Fruit fly (Drosophila melanogaster) whole organism, pupa: ENCODE measurements around the gene Tet.
A peak's percentile ranks its signal among the peaks of the same experiment; 100 is the strongest.

Experiments
- CG10348 ChIP-seq: fragments of 200-800 bp; sonication (Bioruptor generic); IDR thresholded peaks from 2 replicates; pipeline ENCODE4 v1.3.6; 2022; ENCODE audit warnings: missing biosample characterization, missing genetic modification characterization
- CG12605 ChIP-seq: fragments of 200-800 bp; sonication (Bioruptor generic); IDR thresholded peaks from 2 replicates; pipeline ENCODE4 v1.3.6; 2022; ENCODE audit warnings: missing biosample characterization, missing genetic modification characterization
- CG13204 ChIP-seq: fragments of 200-800 bp; sonication (Bioruptor generic); optimal IDR thresholded peaks from 2 replicates; lab custom pipeline; 2018; ENCODE audit warnings: missing biosample characterization, mild to moderate bottlenecking, missing genetic modification characterization, moderate library complexity
- CG14655 ChIP-seq: fragments of 200-800 bp; sonication (Bioruptor generic); optimal IDR thresholded peaks from 3 replicates; lab custom pipeline; 2017; ENCODE audit warnings: mild to moderate bottlenecking, missing biosample characterization, missing genetic modification reagents, missing genetic modification characterization
- CG15710 ChIP-seq: fragments of 200-800 bp; sonication (Bioruptor generic); optimal IDR thresholded peaks from 2 replicates; lab custom pipeline; 2018; ENCODE audit warnings: missing biosample characterization, mild to moderate bottlenecking, missing genetic modification characterization, moderate library complexity
- CG17806 ChIP-seq: fragments of 200-800 bp; sonication (Bioruptor generic); optimal IDR thresholded peaks from 2 replicates; lab custom pipeline; 2018; ENCODE audit warnings: missing biosample characterization, mild to moderate bottlenecking, missing genetic modification characterization, moderate library complexity
- CG32121 ChIP-seq: fragments of 200-800 bp; sonication (Bioruptor generic); IDR thresholded peaks from 2 replicates; pipeline ENCODE4 v1.3.6; 2022; ENCODE audit warnings: missing biosample characterization, missing genetic modification characterization
- CG34367 ChIP-seq: fragments of 200-800 bp; sonication (Bioruptor generic); optimal IDR thresholded peaks from 2 replicates; lab custom pipeline; 2018; ENCODE audit warnings: missing biosample characterization, mild to moderate bottlenecking, missing genetic modification characterization
- CG4496 ChIP-seq: fragments of 200-800 bp; sonication (Bioruptor generic); IDR thresholded peaks from 3 replicates; pipeline ENCODE4 v1.3.6; 2022; ENCODE audit warnings: missing biosample characterization, missing genetic modification characterization
- CG8159 ChIP-seq: fragments of 200-800 bp; sonication (Bioruptor generic); optimal IDR thresholded peaks from 3 replicates; lab custom pipeline; 2018; ENCODE audit warnings: missing biosample characterization, mild to moderate bottlenecking, missing genetic modification characterization, moderate library complexity
- CG8301 ChIP-seq: fragments of 200-800 bp; sonication (Bioruptor generic); optimal IDR thresholded peaks from 2 replicates; lab custom pipeline; 2018; ENCODE audit warnings: missing biosample characterization, mild to moderate bottlenecking, missing genetic modification characterization
- CG9948 ChIP-seq: fragments of 200-800 bp; sonication (Bioruptor generic); optimal IDR thresholded peaks from 2 replicates; lab custom pipeline; 2018; ENCODE audit warnings: missing biosample characterization, mild to moderate bottlenecking, missing genetic modification characterization, moderate library complexity
- D1 ChIP-seq: fragments of 200-800 bp; sonication (Bioruptor generic); optimal IDR thresholded peaks from 2 replicates; lab custom pipeline; 2018; ENCODE audit warnings: missing biosample characterization, mild to moderate bottlenecking, missing genetic modification characterization, moderate library complexity
- EcR ChIP-seq: fragments of 200-800 bp; sonication (Bioruptor generic); optimal IDR thresholded peaks from 3 replicates; lab custom pipeline; 2019; ENCODE audit warnings: missing biosample characterization, missing genetic modification characterization, mild to moderate bottlenecking, moderate library complexity, missing genetic modification reagents
- Ets98B ChIP-seq: fragments of 200-800 bp; sonication (Bioruptor generic); IDR thresholded peaks from 2 replicates; pipeline ENCODE4 v1.3.6; 2022; ENCODE audit warnings: missing biosample characterization, missing genetic modification characterization
- Pif1A ChIP-seq: fragments of 200-800 bp; sonication (Bioruptor generic); optimal IDR thresholded peaks from 3 replicates; lab custom pipeline; 2016; ENCODE audit warnings: missing biosample characterization, missing genetic modification characterization
- Pif1B ChIP-seq: fragments of 200-800 bp; sonication (Bioruptor generic); optimal IDR thresholded peaks from 3 replicates; lab custom pipeline; 2016; ENCODE audit warnings: missing biosample characterization, missing genetic modification characterization
- Snoo ChIP-seq: fragments of 200-800 bp; sonication (Bioruptor generic); optimal IDR thresholded peaks from 3 replicates; lab custom pipeline; 2017; ENCODE audit warnings: missing biosample characterization, mild to moderate bottlenecking, missing genetic modification characterization, inconsistent platforms
- fd96Ca ChIP-seq: fragments of 200-800 bp; sonication (Bioruptor generic); IDR thresholded peaks from 3 replicates; pipeline ENCODE4 v1.3.6; 2022; ENCODE audit warnings: missing biosample characterization, missing genetic modification characterization
- gl ChIP-seq: fragments of 200-800 bp; sonication (Bioruptor generic); optimal IDR thresholded peaks from 2 replicates; lab custom pipeline; 2018; ENCODE audit warnings: missing biosample characterization, mild to moderate bottlenecking, missing genetic modification characterization
- rn ChIP-seq: fragments of 200-800 bp; sonication (Bioruptor generic); IDR thresholded peaks from 2 replicates; pipeline ENCODE4 v1.3.6; 2022; ENCODE audit warnings: missing biosample characterization, missing genetic modification characterization

Gene Tet

DNA sequence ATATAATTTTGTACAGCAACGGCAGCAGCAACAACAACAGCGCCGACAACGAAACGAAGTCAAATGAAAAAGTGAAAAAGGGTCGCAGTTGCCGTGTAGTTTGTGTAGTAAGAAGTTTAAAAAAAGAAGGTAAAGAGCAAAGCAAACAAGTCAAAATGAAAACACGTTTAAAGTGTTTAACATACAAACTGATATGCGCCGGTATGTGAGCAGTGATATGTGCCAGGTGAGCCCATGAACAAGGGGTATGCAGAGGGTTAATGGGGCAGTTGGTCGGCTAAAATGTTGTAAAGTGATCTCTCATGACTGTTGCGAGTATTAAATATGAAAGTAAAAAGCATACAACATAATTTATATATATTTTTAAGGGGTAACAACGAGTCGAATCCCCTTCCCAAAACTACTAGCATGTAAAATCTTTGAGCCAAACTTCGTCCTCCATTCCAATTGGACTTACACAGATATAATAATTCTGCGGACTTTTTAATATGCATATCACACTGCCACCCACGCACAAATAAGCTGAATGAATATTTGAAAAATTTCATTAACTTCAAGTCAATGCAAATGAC is 72.9 kb downstream of the Tet start:
- peak; percentile 84 for TF ChIP-seq Ets98B (GFP tag; lab: Robert Waterston, UW)
- TF ChIP-seq rn (GFP tag; lab: Robert Waterston, UW), result peak; percentile 78
- TF ChIP-seq CG4496 (GFP tag; lab: Robert Waterston, UW), result peak; percentile 93
- no peak for TF ChIP-seq CG34367 (tag; lab: Kevin White, UChicago)
- peak; percentile 87 for TF ChIP-seq CG32121 (GFP tag; lab: Robert Waterston, UW)
- TF ChIP-seq CG14655 (GFP tag; lab: Kevin White, UChicago), result peak; percentile 33
- TF ChIP-seq fd96Ca (GFP tag; lab: Robert Waterston, UW), result no peak; the same call in 1 of the 3 replicates
- TF ChIP-seq CG12605 (GFP tag; lab: Robert Waterston, UW), result peak; percentile 65
- peak; percentile 26 for TF ChIP-seq CG9948 (tag; lab: Kevin White, UChicago)
- no peak for TF ChIP-seq CG15710 (tag; lab: Kevin White, UChicago)
- TF ChIP-seq D1 (tag; lab: Kevin White, UChicago), result no peak
- peak; percentile 35 for TF ChIP-seq CG8159 (tag; lab: Kevin White, UChicago)
- TF ChIP-seq Pif1A (GFP tag; lab: Kevin White, UChicago), result peak; percentile 28
- no peak for TF ChIP-seq EcR (GFP tag; lab: Kevin White, UChicago)
- TF ChIP-seq Snoo, result peak; percentile 62
- TF ChIP-seq Pif1B (GFP tag; lab: Kevin White, UChicago), result peak; percentile 28
- TF ChIP-seq CG13204 (GFP tag; lab: Kevin White, UChicago), result no peak
- TF ChIP-seq CG8301 (tag; lab: Kevin White, UChicago), result peak; percentile 23
- peak; percentile 54 for TF ChIP-seq CG17806 (tag; lab: Kevin White, UChicago)
- no peak for TF ChIP-seq CG10348 (GFP tag; lab: Robert Waterston, UW)

DNA sequence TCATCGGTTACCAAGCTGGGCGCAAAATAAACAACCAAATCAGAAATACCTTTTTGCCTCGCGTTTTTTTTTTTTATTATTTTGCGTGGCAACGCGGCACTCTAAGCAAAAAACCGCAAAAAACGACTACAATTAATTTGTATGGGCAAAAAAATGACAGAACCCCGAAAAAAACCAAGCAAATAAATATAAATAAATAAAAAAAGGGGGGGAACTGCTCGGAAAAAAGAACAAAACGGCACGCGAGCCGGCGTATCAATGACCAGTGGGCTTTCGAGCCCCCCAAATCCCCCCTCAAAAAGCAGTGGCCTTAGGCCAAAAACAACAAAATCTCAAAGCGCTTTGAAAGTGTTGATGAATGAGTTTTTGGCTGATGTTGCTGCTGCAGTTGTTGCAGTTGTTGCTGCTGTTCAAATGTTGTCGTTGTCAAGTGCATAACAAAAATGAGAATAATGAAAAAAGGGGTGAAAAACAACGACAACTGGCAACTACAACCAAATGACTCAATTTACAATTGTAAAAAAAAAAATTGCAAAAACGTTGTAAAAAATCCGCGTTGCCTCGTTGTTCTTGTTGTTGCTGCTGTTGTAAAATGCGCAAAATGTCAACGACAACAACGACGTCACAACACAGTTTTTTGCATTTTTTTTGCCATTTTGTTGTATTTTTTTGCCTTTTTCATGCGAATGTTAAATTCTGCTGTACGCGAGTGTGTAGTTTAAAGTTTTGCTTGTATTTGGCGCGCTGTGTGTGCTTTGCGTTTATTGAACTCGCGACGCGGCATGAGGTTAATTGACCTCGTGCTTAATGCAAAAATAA is 73.6 kb downstream of the Tet start:
- TF ChIP-seq CG10348 (GFP tag; lab: Robert Waterston, UW) (no peak), rn (GFP tag; lab: Robert Waterston, UW) (no peak; the same call in 1 of the 2 replicates), CG15710 (tag; lab: Kevin White, UChicago) (peak; percentile 53), EcR (GFP tag; lab: Kevin White, UChicago) (peak; percentile 99), CG8301 (tag; lab: Kevin White, UChicago) (no peak), CG17806 (tag; lab: Kevin White, UChicago) (no peak), CG32121 (GFP tag; lab: Robert Waterston, UW) (peak; percentile 55), CG8159 (tag; lab: Kevin White, UChicago) (peak; percentile 27), CG34367 (tag; lab: Kevin White, UChicago) (peak; percentile 61), Ets98B (GFP tag; lab: Robert Waterston, UW) (peak; percentile 28), CG4496 (GFP tag; lab: Robert Waterston, UW) (peak; percentile 72), CG13204 (GFP tag; lab: Kevin White, UChicago) (peak; percentile 69), Pif1A (GFP tag; lab: Kevin White, UChicago) (peak; percentile 22), Pif1B (GFP tag; lab: Kevin White, UChicago) (no peak), gl (tag; lab: Kevin White, UChicago) (peak; percentile 82), fd96Ca (GFP tag; lab: Robert Waterston, UW) (peak; percentile 55; the same call in 1 of the 3 replicates), CG14655 (GFP tag; lab: Kevin White, UChicago) (peak; percentile 24), CG9948 (tag; lab: Kevin White, UChicago) (peak; percentile 8), D1 (tag; lab: Kevin White, UChicago) (peak; percentile 6), CG12605 (GFP tag; lab: Robert Waterston, UW) (peak; percentile 90), Snoo (no peak)
- TF ChIP-seq, all 21 proteins: peak for 15

DNA sequence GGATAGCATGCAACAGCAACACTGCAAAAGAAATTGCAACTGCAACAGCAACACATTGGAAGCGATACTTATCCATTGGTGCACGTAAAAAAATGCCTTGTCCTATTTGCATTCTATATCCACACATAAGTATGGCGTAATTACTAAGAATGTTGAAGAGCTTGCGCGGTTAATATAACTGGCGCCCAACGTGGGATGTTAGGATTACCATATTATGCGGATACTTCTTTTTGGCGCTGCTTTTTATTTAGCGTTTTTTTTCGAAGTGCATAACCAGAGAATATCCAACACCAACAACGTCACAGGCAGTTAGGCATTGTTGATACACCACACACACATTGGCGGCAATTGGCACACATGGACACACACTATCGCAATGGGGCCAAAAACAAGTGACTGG is 76.9 kb downstream of the Tet start:
- TF ChIP-seq fd96Ca (GFP tag; lab: Robert Waterston, UW) (peak; percentile 93), CG12605 (GFP tag; lab: Robert Waterston, UW) (peak; percentile 47; the same call in 1 of the 2 replicates), Ets98B (GFP tag; lab: Robert Waterston, UW) (peak; percentile 86), EcR (GFP tag; lab: Kevin White, UChicago) (no peak), Pif1A (GFP tag; lab: Kevin White, UChicago) (peak; percentile 65), gl (tag; lab: Kevin White, UChicago) (no peak), CG8159 (tag; lab: Kevin White, UChicago) (peak; percentile 16), CG9948 (tag; lab: Kevin White, UChicago) (peak; percentile 48), CG17806 (tag; lab: Kevin White, UChicago) (peak; percentile 37), CG8301 (tag; lab: Kevin White, UChicago) (peak; percentile 85), CG15710 (tag; lab: Kevin White, UChicago) (peak; percentile 42), CG10348 (GFP tag; lab: Robert Waterston, UW) (0 out of 2 replicates have a peak, but pooled peaks have one; percentile 35), rn (GFP tag; lab: Robert Waterston, UW) (peak; percentile 58), Pif1B (GFP tag; lab: Kevin White, UChicago) (peak; percentile 56), CG32121 (GFP tag; lab: Robert Waterston, UW) (peak; percentile 90), CG14655 (GFP tag; lab: Kevin White, UChicago) (peak; percentile 79), Snoo (no peak), CG13204 (GFP tag; lab: Kevin White, UChicago) (no peak), CG4496 (GFP tag; lab: Robert Waterston, UW) (peak; percentile 91), D1 (tag; lab: Kevin White, UChicago) (no peak), CG34367 (tag; lab: Kevin White, UChicago) (peak; percentile 4)

DNA sequence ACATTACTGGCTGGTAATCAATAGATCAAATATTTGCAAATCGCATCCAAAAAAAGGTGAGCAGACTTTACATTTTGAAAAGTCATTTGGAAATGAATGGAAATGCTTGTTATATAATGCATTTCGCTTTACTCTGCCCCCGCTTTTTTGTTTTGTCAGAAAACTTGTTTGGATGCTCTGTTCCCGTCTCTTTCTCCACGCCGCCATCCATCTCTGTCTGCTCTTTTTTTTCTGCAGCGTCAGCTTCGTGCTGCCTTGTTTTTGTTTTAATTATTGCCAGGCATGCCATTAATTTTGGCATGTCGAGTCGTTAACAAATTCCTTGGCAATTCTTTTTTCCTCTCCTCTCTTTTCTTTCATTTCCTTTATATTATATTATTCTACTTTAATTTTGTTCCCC is 77.6 kb downstream of the Tet start:
- TF ChIP-seq EcR (GFP tag; lab: Kevin White, UChicago) (peak; percentile 11), CG15710 (tag; lab: Kevin White, UChicago) (no peak), CG4496 (GFP tag; lab: Robert Waterston, UW) (peak; percentile 15; the same call in 1 of the 3 replicates), Snoo (peak; percentile 1), rn (GFP tag; lab: Robert Waterston, UW) (no peak), CG8301 (tag; lab: Kevin White, UChicago) (no peak)
